Worm (Caenorhabditis elegans) whole organism, late embryonic: ENCODE data around the gene fipr-27.
A peak's percentile ranks its signal among the peaks of the same experiment; 100 is the strongest.
"Not testable (repeated sequence)": the region's sequence is repeated elsewhere in the genome, so short reads cannot be mapped to it uniquely, and the experiment has no call there.

Experiments used
- C08G9.2 ChIP-seq: sonication (generic microtip); optimal IDR thresholded peaks from 2 replicates; lab custom pipeline; 2016; ENCODE audit warnings: mild to moderate bottlenecking, missing genetic modification characterization, moderate library complexity, missing compliant biosample characterization
- F13H6.1 ChIP-seq: sonication (generic microtip); optimal IDR thresholded peaks from 2 replicates; lab custom pipeline; 2016; ENCODE audit warnings: missing genetic modification characterization, missing compliant biosample characterization
- K02D7.2 ChIP-seq: sonication (generic microtip); optimal IDR thresholded peaks from 2 replicates; lab custom pipeline; 2017; ENCODE audit warnings: mild to moderate bottlenecking, missing genetic modification characterization, missing compliant biosample characterization
- ceh-19 ChIP-seq: fragments of 200-800 bp; sonication (Bioruptor generic); optimal IDR thresholded peaks from 2 replicates; lab custom pipeline; 2018; ENCODE audit warnings: mild to moderate bottlenecking, missing genetic modification characterization, missing compliant biosample characterization
- ceh-30 ChIP-seq: fragments of 150-350 bp; optimal IDR thresholded peaks from 2 replicates; lab custom pipeline; 2014; ENCODE audit warnings: missing biosample characterization, missing genetic modification characterization
- ceh-34 ChIP-seq: sonication (generic microtip); optimal IDR thresholded peaks from 2 replicates; lab custom pipeline; 2016; ENCODE audit warnings: mild to moderate bottlenecking, missing genetic modification characterization, missing compliant biosample characterization
- ceh-45 ChIP-seq: fragments of 200-800 bp; sonication (Bioruptor generic); IDR thresholded peaks from 2 replicates; pipeline ENCODE4 v1.3.6; 2022; ENCODE audit warnings: missing genetic modification reagents, missing genetic modification characterization, missing compliant biosample characterization
- ceh-48 ChIP-seq: sonication (generic microtip); optimal IDR thresholded peaks from 2 replicates; lab custom pipeline; 2016; ENCODE audit warnings: missing genetic modification characterization, inconsistent platforms, missing compliant biosample characterization
- ceh-9 ChIP-seq: sonication (generic microtip); optimal IDR thresholded peaks from 2 replicates; lab custom pipeline; 2016; ENCODE audit warnings: mild to moderate bottlenecking, missing genetic modification characterization, inconsistent platforms, missing compliant biosample characterization
- dve-1 ChIP-seq: sonication (generic microtip); optimal IDR thresholded peaks from 2 replicates; lab custom pipeline; 2017; ENCODE audit warnings: antibody characterized with exemption, mild to moderate bottlenecking, missing genetic modification characterization, missing compliant biosample characterization
- elt-2 ChIP-seq: sonication (generic microtip); optimal IDR thresholded peaks from 2 replicates; lab custom pipeline; 2016; ENCODE audit warnings: missing genetic modification reagents, missing genetic modification characterization, missing compliant biosample characterization
- elt-4 ChIP-seq: sonication (generic microtip); optimal IDR thresholded peaks from 2 replicates; lab custom pipeline; 2016; ENCODE audit warnings: missing genetic modification characterization, missing compliant biosample characterization
- ets-4 ChIP-seq: sonication (generic microtip); optimal IDR thresholded peaks from 2 replicates; lab custom pipeline; 2016; ENCODE audit warnings: missing genetic modification characterization, missing compliant biosample characterization
- eyg-1 ChIP-seq: sonication (generic microtip); optimal IDR thresholded peaks from 2 replicates; lab custom pipeline; 2016; ENCODE audit warnings: missing genotype, missing genetic modification characterization, missing compliant biosample characterization
- fkh-10 ChIP-seq: fragments of 150-350 bp; optimal IDR thresholded peaks from 2 replicates; lab custom pipeline; 2014; ENCODE audit warnings: missing biosample characterization, missing genetic modification reagents, missing genetic modification characterization
- fkh-6 ChIP-seq: sonication (generic microtip); optimal IDR thresholded peaks from 2 replicates; lab custom pipeline; 2016; ENCODE audit warnings: missing genetic modification characterization, missing compliant biosample characterization
- gmeb-2 ChIP-seq: sonication (generic microtip); optimal IDR thresholded peaks from 2 replicates; lab custom pipeline; 2016; ENCODE audit warnings: missing genetic modification characterization, inconsistent platforms, missing compliant biosample characterization
- hlh-15 ChIP-seq: sonication (generic microtip); optimal IDR thresholded peaks from 2 replicates; lab custom pipeline; 2016; ENCODE audit warnings: missing genetic modification characterization, missing compliant biosample characterization
- hlh-6 ChIP-seq: sonication (generic microtip); optimal IDR thresholded peaks from 2 replicates; lab custom pipeline; 2016; ENCODE audit warnings: missing genotype, missing genetic modification characterization, missing compliant biosample characterization
- hlh-8 ChIP-seq: sonication (generic microtip); optimal IDR thresholded peaks from 2 replicates; lab custom pipeline; 2016; ENCODE audit warnings: missing genotype, missing genetic modification characterization, missing compliant biosample characterization
- lim-6 ChIP-seq: sonication (generic microtip); optimal IDR thresholded peaks from 2 replicates; lab custom pipeline; 2016; ENCODE audit warnings: missing genetic modification characterization, missing compliant biosample characterization
- lin-11 ChIP-seq: fragments of 200-800 bp; sonication (Bioruptor generic); optimal IDR thresholded peaks from 2 replicates; lab custom pipeline; 2018; ENCODE audit warnings: mild to moderate bottlenecking, missing genetic modification characterization, missing compliant biosample characterization
- madf-2 ChIP-seq: sonication (generic microtip); optimal IDR thresholded peaks from 2 replicates; lab custom pipeline; 2017; ENCODE audit warnings: missing genetic modification characterization, missing compliant biosample characterization
- nfya-1 ChIP-seq: sonication (generic microtip); optimal IDR thresholded peaks from 2 replicates; lab custom pipeline; 2017; ENCODE audit warnings: missing genetic modification characterization, mild to moderate bottlenecking, missing compliant biosample characterization, antibody characterized with exemption, moderate library complexity
- nhr-11 ChIP-seq: fragments of 150-350 bp; optimal IDR thresholded peaks from 2 replicates; lab custom pipeline; 2014; ENCODE audit warnings: missing biosample characterization, missing genetic modification characterization
- nhr-232 ChIP-seq: sonication (generic microtip); optimal IDR thresholded peaks from 2 replicates; lab custom pipeline; 2016; ENCODE audit warnings: missing genetic modification characterization, missing compliant biosample characterization
- npax-4 ChIP-seq: sonication (generic microtip); optimal IDR thresholded peaks from 2 replicates; lab custom pipeline; 2016; ENCODE audit warnings: missing genetic modification characterization, missing compliant biosample characterization
- pag-3 ChIP-seq: sonication (generic microtip); optimal IDR thresholded peaks from 2 replicates; lab custom pipeline; 2016; ENCODE audit warnings: missing compliant biosample characterization, missing genetic modification characterization, borderline replicate concordance
- pha-4 ChIP-seq: fragments of 150-350 bp; optimal IDR thresholded peaks from 2 replicates; lab custom pipeline; 2018; ENCODE audit warnings: missing biosample characterization, missing genetic modification reagents, missing genetic modification characterization
- pqm-1 ChIP-seq: sonication (generic microtip); optimal IDR thresholded peaks from 2 replicates; lab custom pipeline; 2016; ENCODE audit warnings: missing genetic modification characterization, missing compliant biosample characterization
- rnt-1 ChIP-seq: sonication (generic microtip); optimal IDR thresholded peaks from 2 replicates; lab custom pipeline; 2016; ENCODE audit warnings: missing genetic modification characterization, missing compliant biosample characterization
- sox-2 ChIP-seq: fragments of 200-800 bp; sonication (Bioruptor generic); IDR thresholded peaks from 2 replicates; pipeline ENCODE4 v1.3.6; 2022; ENCODE audit warnings: missing genetic modification reagents, missing genetic modification characterization, missing compliant biosample characterization
- tbx-2 ChIP-seq: sonication (generic microtip); optimal IDR thresholded peaks from 2 replicates; lab custom pipeline; 2016; ENCODE audit warnings: missing genetic modification characterization, missing compliant biosample characterization
- tbx-7 ChIP-seq: sonication (generic microtip); optimal IDR thresholded peaks from 2 replicates; lab custom pipeline; 2016; ENCODE audit warnings: missing genotype, missing genetic modification characterization, missing compliant biosample characterization
- ttx-3 ChIP-seq: sonication (generic microtip); optimal IDR thresholded peaks from 2 replicates; lab custom pipeline; 2016; ENCODE audit warnings: missing genetic modification reagents, missing genetic modification characterization, missing compliant biosample characterization
- unc-3 ChIP-seq, 2 experiments: fragments of 200-800 bp in 1 of 2; sonication (Bioruptor generic) in 1 of 2; sonication (generic microtip) in 1 of 2; conservative IDR thresholded peaks in 1 of 2; optimal IDR thresholded peaks in 1 of 2; 2 replicates each; pipeline versions ENCODE4 v1.3.6 to Lab custom; 2016 to 2022; ENCODE audit warnings: missing compliant biosample characterization in 2 of 2, missing genetic modification characterization in 2 of 2, missing genetic modification reagents in 1 of 2
- unc-42 ChIP-seq: sonication (generic microtip); optimal IDR thresholded peaks from 2 replicates; lab custom pipeline; 2016; ENCODE audit warnings: missing genotype, missing genetic modification characterization, missing compliant biosample characterization
- unc-55 ChIP-seq: sonication (generic microtip); optimal IDR thresholded peaks from 2 replicates; lab custom pipeline; 2017; ENCODE audit warnings: missing biosample characterization, missing genetic modification reagents, missing genetic modification characterization
- unc-86 ChIP-seq: sonication (generic microtip); optimal IDR thresholded peaks from 2 replicates; lab custom pipeline; 2016; ENCODE audit warnings: missing genetic modification characterization, missing compliant biosample characterization

fipr-27 gene

DNA sequence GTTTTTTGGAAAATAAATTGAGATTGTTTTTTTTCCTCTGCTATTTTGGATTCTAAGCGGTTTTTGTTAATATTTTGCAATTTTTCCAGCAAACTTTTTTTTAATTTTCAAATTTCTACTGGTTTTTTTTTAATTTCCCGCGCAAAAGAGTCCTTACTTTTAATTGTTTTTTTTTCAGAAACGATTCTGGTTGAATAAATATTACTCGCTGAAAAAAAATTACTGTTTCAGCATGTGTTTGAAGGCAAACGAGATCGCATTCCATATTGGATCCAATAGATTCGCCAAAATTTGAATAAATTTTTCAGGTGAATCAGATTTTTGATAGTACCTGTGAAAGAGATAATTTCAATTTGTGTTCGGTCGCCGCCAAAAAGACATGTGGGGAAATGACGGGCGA is 907 bp upstream of the fipr-27 start:
- TF ChIP-seq tbx-7: no peak
- TF ChIP-seq unc-86 (tag; lab: Kevin White, UChicago): no peak
- no peak for TF ChIP-seq sox-2
- TF ChIP-seq hlh-8 (tag; lab: Kevin White, UChicago): no peak
- no peak for TF ChIP-seq unc-55 (GFP tag; lab: Kevin White, UChicago)
- no peak for TF ChIP-seq K02D7.2 (tag; lab: Kevin White, UChicago)
- no peak for TF ChIP-seq ceh-9 (tag; lab: Kevin White, UChicago)
- TF ChIP-seq C08G9.2 (tag; lab: Kevin White, UChicago): no peak

DNA sequence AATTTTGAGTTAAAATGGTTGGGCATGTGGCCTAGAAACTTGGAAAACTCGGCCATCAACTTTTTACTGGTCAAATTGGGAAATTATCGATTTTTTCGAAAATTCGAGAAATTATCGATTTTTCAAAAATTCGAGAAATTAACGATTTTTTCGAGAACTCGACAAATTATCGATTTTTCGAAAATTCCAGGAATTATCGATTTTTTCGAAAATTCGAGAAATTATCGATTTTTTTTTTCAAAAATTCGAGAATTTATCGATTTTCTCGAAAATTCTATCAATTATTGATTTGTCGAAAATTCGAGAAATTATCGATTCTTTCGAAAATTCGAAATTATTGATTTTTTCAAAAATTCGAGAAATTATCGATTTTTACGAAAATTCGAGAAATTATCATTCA is 13.1 kb downstream of the fipr-27 start:
- TF ChIP-seq madf-2 (tag; lab: Kevin White, UChicago): no peak
- peak; percentile 81 for TF ChIP-seq ceh-48 (tag; lab: Kevin White, UChicago)

DNA sequence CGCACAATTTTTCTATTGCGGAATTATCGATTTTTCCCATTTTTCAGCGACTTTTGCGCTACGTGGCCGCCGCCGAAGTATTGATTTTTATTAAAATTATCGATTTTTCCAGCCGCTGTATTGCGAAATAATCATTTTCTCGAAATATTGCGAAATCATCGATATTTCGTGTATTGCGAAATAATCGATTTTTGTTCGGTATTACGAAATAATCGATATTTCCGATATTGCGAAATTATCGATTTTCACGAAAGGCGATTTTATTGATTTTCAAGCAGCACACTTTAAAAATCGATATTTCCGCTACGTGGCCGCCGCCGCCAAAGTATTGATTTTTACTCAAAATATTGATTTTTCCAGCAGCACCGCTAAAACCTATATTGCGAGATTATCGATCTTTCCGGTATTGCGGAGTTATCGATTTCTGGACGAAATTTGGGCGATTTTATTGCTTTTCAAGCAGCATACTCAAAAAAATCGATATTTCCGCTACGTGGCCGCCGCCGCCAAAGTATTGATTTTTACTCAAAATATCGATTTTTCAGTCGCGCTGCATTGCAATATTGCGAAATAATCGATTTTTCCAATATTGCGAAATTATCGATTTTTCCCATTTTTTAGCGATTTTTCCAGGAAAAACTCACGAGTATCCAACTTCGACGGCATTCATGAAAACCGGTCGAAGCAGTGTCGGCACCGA is 14.9 kb downstream of the fipr-27 start:
- TF ChIP-seq ceh-30 (tag; lab: Kevin White, UChicago) (no peak), ceh-48 (tag; lab: Kevin White, UChicago) (peak; percentile 62)
- TF ChIP-seq, all 69 proteins: peak for 1

DNA sequence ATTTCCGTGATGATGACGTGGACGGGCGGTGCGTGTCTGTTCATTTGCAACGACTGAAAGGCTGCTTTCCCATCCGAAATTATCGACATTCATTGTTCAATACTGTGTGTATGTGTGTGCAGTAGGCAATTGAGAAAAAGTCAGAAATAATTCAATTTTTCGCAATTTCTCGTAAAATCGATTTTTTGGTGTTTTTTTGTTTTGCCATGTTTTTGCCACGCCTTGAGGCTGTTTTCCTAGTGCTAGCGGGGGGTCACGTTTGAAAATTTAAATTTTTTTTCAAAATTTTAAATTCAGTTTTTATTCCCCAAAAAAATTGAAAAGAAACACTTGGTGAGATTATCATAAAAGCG is 15.4 kb downstream of the fipr-27 start, which contains the start of gene Y51H4A.13:
TSS of gene Y51H4A.13 (minus strand) at position 182 of the 353 bp plus-strand sequence.
- TF ChIP-seq F13H6.1 (tag; lab: Kevin White, UChicago); ttx-3 (tag; lab: Kevin White, UChicago); lim-6: not testable (repeated sequence)

DNA sequence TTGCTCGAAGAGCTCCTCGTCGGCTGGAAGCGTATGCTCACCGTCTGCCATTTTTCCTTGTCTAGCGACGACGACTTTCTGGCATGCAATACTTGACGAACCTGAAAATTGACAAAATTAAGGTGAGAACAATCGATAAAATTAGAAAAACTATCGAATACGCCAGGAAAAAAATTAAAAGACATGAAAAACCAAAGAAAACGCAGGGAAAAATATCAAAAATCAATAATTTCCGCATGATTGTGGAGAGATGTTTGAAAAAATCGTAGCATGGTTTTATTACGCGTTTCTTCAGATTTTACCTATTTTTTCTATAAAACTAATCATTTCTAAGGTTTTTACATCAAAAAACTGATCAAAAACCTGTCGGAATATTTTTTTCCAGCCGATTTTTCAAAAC is 25.1 kb downstream of the fipr-27 start, which contains the start of gene set-26:
TSS of gene set-26 (minus strand) at position 101 of the 400 bp plus-strand sequence.
- not testable (repeated sequence) for TF ChIP-seq unc-3 (GFP tag; conservative IDR thresholded peaks at IDR 0.05; lab: Robert Waterston, UW); unc-3 (tag; optimal IDR thresholded peaks at IDR 0.05; lab: Kevin White, UChicago); pha-4; nhr-232 (tag; lab: Kevin White, UChicago)

DNA sequence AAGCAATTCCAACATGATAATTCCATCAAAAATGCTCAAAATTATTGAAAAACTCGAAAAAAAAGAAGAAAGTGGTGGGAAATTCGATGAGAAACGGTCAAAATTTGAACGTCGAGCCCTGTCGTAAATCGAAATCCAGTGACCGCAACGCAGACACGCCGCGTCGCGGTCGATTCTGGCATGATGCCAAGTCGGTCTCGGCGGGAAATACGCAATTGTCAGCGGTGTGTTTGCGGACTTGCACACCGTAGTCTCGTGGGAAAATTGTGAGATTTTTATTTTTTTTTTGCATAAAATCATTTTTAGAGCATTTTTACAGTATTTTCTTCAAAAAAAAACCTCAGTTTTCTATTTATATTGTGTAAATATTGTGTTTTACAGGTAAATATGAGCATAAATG is 25.5 kb downstream of the fipr-27 start, which contains the start of gene tsr-2:
TSS of gene tsr-2 (plus strand) at position 382 of the 400 bp plus-strand sequence.
- TF ChIP-seq ceh-19 (GFP tag; lab: Kevin White, UChicago) (no peak), ceh-34 (tag; lab: Kevin White, UChicago) (peak; percentile 43), hlh-6 (tag; lab: Kevin White, UChicago) (no peak), elt-4 (tag; lab: Kevin White, UChicago) (no peak), hlh-8 (tag; lab: Kevin White, UChicago) (no peak), unc-42 (tag; lab: Kevin White, UChicago) (peak; percentile 17), lin-11 (tag; lab: Kevin White, UChicago) (no peak), ceh-9 (tag; lab: Kevin White, UChicago) (no peak), tbx-7 (no peak), lim-6 (no peak), nfya-1 (tag; lab: Kevin White, UChicago) (peak; percentile 93), pag-3 (no peak), pha-4 (no peak), nhr-11 (tag; lab: Kevin White, UChicago) (no peak), unc-55 (GFP tag; lab: Kevin White, UChicago) (peak; percentile 81), gmeb-2 (no peak), nhr-232 (tag; lab: Kevin White, UChicago) (no peak), ets-4 (no peak), dve-1 (peak; percentile 53), elt-2 (peak; percentile 48), hlh-15 (tag; lab: Kevin White, UChicago) (no peak), tbx-2 (tag; lab: Kevin White, UChicago) (peak; percentile 64), pqm-1 (tag; lab: Kevin White, UChicago) (no peak), rnt-1 (tag; lab: Kevin White, UChicago) (peak; percentile 73), ceh-48 (tag; lab: Kevin White, UChicago) (peak; percentile 5), fkh-10 (no peak), npax-4 (tag; lab: Kevin White, UChicago) (no peak), fkh-6 (tag; lab: Kevin White, UChicago) (no peak), unc-86 (tag; lab: Kevin White, UChicago) (no peak), eyg-1 (tag; lab: Kevin White, UChicago) (no peak), C08G9.2 (tag; lab: Kevin White, UChicago) (no peak), ceh-45 (GFP tag; lab: Robert Waterston, UW) (no peak)
